Fruit fly (Drosophila melanogaster): ENCODE data around the gene wor.
A peak's percentile ranks its signal among the peaks of the same experiment; 100 is the strongest.

The wor gene

DNA sequence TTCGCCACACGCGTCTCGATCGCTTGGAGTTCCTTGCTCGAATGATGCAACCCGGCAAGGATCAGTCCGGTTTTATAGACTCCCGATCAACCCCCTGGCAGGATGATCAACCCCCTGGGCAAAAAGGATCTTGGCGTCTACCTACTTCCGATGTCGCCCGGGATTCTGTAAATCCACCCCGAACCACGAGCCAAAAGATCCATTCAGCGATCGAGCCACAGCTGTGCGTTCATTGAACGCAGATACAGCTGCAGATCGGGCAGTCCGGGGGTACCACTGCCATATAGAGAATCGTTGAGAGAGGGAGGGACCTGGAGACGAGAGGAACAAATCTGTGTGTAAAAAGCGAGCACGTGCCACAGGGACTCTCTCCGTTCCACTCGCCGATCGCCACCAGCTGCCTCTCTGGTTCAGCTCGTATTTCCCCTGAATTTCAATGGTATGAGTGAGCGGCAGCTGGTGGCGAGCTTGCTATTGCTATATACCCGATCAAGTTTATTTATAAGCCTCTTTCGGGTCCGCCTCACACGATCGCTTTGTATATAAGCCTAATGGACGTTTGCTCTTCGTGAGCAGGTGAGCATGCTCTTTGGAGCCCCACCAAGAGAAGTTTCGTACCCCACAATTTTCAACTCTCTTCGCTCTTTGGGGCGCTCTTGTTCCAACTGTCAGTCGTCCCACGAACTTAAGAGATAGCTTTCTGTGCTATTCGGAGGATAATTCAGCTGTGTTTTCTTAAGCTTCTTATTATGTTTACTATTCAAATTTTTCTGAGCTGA lies at the start of gene wor (continued):
- TF ChIP-seq chm (GFP tag; IDR thresholded peaks at IDR 0.05) (no peak), ara (GFP tag; IDR thresholded peaks at IDR 0.05) (no peak), Ets65A (GFP tag) (peak; percentile 8), seq (GFP tag; IDR thresholded peaks at IDR 0.05) (0 out of 2 replicates have a peak, but pooled peaks have one; percentile 24)

DNA sequence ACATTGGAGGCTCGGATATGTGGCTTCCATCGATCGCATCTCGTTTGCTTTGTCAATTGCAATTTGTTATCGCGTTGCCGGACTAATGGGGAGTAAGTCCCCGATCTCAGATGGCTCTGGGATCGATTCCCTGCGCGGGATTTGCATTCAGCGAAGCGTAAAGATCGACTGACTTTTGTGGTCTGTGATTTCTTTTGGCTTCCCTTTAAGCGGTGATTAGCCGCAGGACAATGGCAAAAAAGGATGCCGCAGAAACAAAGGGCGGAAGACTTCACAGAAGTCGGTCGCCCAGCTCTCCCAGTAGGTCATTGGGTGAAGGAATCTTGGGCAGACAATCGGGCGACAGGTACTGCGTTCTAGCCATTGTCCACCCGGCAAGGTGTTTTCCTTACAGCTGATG lies 49.5 kb upstream of the wor start:
- peak in 1 of 2 experiments; percentile 58 for TF ChIP-seq tll (GFP tag; optimal IDR thresholded peaks at IDR 0.05)
- TF ChIP-seq BtbVII (GFP tag; optimal IDR thresholded peaks at IDR 0.05): no peak
- TF ChIP-seq D (optimal IDR thresholded peaks at IDR 0.05): peak; percentile 81
- no peak for TF ChIP-seq D (GFP tag; optimal IDR thresholded peaks at IDR 0.05)

DNA sequence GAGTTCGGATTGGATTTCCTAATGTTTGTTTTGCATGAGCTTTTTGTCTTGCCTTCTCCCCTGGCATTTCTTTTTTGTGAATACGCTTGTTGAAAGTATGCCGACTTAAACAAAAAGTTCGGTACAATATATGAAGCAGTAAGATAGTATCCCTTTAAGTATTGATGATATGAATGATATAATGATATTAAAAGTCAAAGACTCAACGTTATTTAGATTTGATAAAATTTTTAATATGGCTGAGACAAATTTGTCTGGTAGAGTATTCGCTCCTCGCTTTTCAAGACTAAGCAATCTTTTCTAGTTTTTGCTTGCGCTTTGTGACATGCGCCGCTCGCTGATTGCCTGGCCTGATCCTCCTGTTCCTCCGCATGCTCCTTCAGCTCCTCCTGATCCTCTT lies 49.0 kb upstream of the wor start:
- TF ChIP-seq NfI (GFP tag; optimal IDR thresholded peaks at IDR 0.05): no peak
- TF ChIP-seq gsb (GFP tag; IDR thresholded peaks at IDR 0.05): no peak
- TF ChIP-seq sna (GFP tag; IDR thresholded peaks at IDR 0.05; ENCODE audit: partially characterized antibody): no peak
- TF ChIP-seq CG11723 (GFP tag; optimal IDR thresholded peaks at IDR 0.05): no peak
- TF ChIP-seq Ssrp (tag; optimal IDR thresholded peaks at IDR 0.05): no peak
- 0 out of 2 replicates have a peak, but pooled peaks have one; percentile 17 for TF ChIP-seq Drgx (GFP tag; IDR thresholded peaks at IDR 0.05)
- peak; percentile 8 for TF ChIP-seq sens (GFP tag)
- no peak for TF ChIP-seq ase (GFP tag; IDR thresholded peaks at IDR 0.05)
- TF ChIP-seq D19A (tag; optimal IDR thresholded peaks at IDR 0.05): peak; percentile 24
- no peak for TF ChIP-seq lov (optimal IDR thresholded peaks at IDR 0.05)
- TF ChIP-seq lov (GFP tag; IDR thresholded peaks at IDR 0.05): no peak
- TF ChIP-seq bigmax (GFP tag; optimal IDR thresholded peaks at IDR 0.05): no peak

DNA sequence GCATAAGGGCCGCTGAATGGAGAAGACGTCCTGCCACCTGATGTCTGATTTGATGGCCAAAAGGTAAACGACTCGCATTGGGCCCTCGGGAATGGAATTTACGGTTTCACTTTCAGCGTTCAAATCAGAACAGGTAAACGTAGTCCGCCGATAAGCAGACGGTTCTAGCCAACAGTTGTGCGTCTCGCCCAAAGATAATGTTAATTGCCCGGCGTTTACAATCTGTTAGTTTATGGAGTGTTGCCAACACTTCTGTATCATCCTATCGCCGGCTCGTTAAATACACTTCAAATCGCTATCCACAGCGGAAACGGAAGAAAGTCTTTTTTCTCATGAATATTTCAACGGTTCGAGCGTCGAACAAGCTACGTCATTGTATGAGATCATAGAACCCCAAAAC lies 46.2 kb upstream of the wor start:
- TF ChIP-seq cad (GFP tag; optimal IDR thresholded peaks at IDR 0.05) (peak; percentile 57), Dek (tag; optimal IDR thresholded peaks at IDR 0.05) (no peak), Stat92E (GFP tag; optimal IDR thresholded peaks at IDR 0.05) (no peak), CG15479 (GFP tag; optimal IDR thresholded peaks at IDR 0.05) (peak; percentile 81), zen (tag; optimal IDR thresholded peaks at IDR 0.05) (peak; percentile 32), sc (optimal IDR thresholded peaks at IDR 0.05) (no peak), sc (GFP tag; optimal IDR thresholded peaks at IDR 0.05) (no peak), prd (optimal IDR thresholded peaks at IDR 0.05) (no peak), prd (GFP tag; IDR thresholded peaks at IDR 0.05) (no peak), CG14050 (GFP tag; IDR thresholded peaks at IDR 0.05) (no peak), Ets65A (GFP tag) (peak; percentile 28), D19A (tag; optimal IDR thresholded peaks at IDR 0.05) (peak; percentile 64), insv (GFP tag; optimal IDR thresholded peaks at IDR 0.05) (peak in 1 of 2 experiments; percentile 78)

DNA sequence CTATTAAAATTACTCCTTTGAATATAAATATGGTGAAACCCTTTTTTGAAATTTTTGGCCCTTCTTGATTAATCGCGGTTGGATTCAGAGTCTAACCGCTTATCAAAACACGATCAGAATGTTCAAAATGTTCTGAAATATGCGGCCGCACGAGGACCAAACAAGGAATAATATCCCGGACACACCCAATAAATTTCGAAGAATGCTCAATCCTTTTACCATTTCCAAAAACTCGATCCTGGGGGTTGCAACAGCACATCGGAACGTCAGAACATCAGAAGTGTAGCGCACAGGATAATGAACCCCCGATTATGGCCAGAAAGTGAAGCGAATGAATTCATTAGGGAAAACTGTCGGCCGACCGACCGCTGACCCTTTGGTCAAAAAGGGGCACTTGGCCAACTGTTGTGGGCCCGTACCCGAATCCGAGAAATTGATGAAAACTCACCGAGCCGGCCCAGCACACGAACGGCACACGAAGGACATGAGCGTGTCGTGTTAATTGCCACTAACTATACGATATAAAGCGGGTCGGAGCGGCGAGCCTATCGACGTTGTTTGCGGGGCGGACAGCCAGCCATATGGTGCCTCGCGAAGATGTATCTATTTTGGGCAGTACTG lies 45.2 kb upstream of the wor start:
- peak; percentile 6 for TF ChIP-seq nerfin-1 (tag; optimal IDR thresholded peaks at IDR 0.05)
- TF ChIP-seq CG12299 (tag; optimal IDR thresholded peaks at IDR 0.05): no peak
- TF ChIP-seq org-1 (GFP tag; optimal IDR thresholded peaks at IDR 0.05): no peak
- TF ChIP-seq pros (GFP tag; optimal IDR thresholded peaks at IDR 0.05): no peak
- TF ChIP-seq CG3407 (GFP tag; optimal IDR thresholded peaks at IDR 0.05): no peak
- TF ChIP-seq zen (tag; optimal IDR thresholded peaks at IDR 0.05): peak; percentile 4
- no peak for TF ChIP-seq CG32767 (GFP tag; IDR thresholded peaks at IDR 0.05)
- TF ChIP-seq pzg (GFP tag; optimal IDR thresholded peaks at IDR 0.05): no peak
- no peak for TF ChIP-seq exex (tag; optimal IDR thresholded peaks at IDR 0.05)
- TF ChIP-seq tll (GFP tag; optimal IDR thresholded peaks at IDR 0.05): peak in 1 of 2 experiments; percentile 22
- TF ChIP-seq CG10209 (GFP tag; optimal IDR thresholded peaks at IDR 0.05): no peak
- no peak for TF ChIP-seq CG1602 (GFP tag; optimal IDR thresholded peaks at IDR 0.05)
- TF ChIP-seq fd3F (GFP tag; optimal IDR thresholded peaks at IDR 0.05): no peak
- no peak for TF ChIP-seq slou (GFP tag; optimal IDR thresholded peaks at IDR 0.05)
- TF ChIP-seq Dfd (GFP tag; optimal IDR thresholded peaks at IDR 0.05): no peak

Data from whole organism, embryonic.